Worm (Caenorhabditis elegans) whole organism, L4 larva: ENCODE results near the gene F53C3.1.

Experiments used
- egl-27 ChIP-seq: sonication (generic microtip); optimal IDR thresholded peaks from 3 replicates; lab custom pipeline; 2017; ENCODE audit warnings: missing biosample characterization, missing genetic modification reagents, missing genetic modification characterization
- fos-1 ChIP-seq: fragments of 150-350 bp; optimal IDR thresholded peaks from 2 replicates; lab custom pipeline; 2014; ENCODE audit warnings: missing biosample characterization, missing genetic modification characterization
- jun-1 ChIP-seq: fragments of 150-350 bp; optimal IDR thresholded peaks from 2 replicates; lab custom pipeline; 2014; ENCODE audit warnings: missing biosample characterization, missing genetic modification reagents, missing genetic modification characterization
- lin-13 ChIP-seq: fragments of 150-350 bp; optimal IDR thresholded peaks from 2 replicates; lab custom pipeline; 2014; ENCODE audit warnings: missing biosample characterization, missing genetic modification reagents, missing genetic modification characterization
- lsy-2 ChIP-seq, 2 experiments: fragments of 150-350 bp in 1 of 2; sonication (generic microtip) in 1 of 2; optimal IDR thresholded peaks; 2 replicates each; lab custom pipeline; 2014 to 2017; ENCODE audit warnings: missing biosample characterization in 2 of 2, missing genetic modification characterization in 2 of 2
- madf-9 ChIP-seq: fragments of 200-800 bp; sonication (Bioruptor generic); conservative IDR thresholded peaks from 2 replicates; pipeline ENCODE4 v1.3.6; 2022; ENCODE audit warnings: missing genetic modification reagents, missing genetic modification characterization, missing compliant biosample characterization
- nhr-76 ChIP-seq: fragments of 150-350 bp; optimal IDR thresholded peaks from 2 replicates; lab custom pipeline; 2014; ENCODE audit warnings: missing biosample characterization, missing genetic modification characterization
- nhr-77 ChIP-seq: fragments of 150-350 bp; optimal IDR thresholded peaks from 2 replicates; lab custom pipeline; 2014; ENCODE audit warnings: missing biosample characterization, missing genetic modification characterization
- spr-1 ChIP-seq: sonication (generic microtip); optimal IDR thresholded peaks from 2 replicates; lab custom pipeline; 2016; ENCODE audit warnings: mild to moderate bottlenecking, missing genetic modification characterization, missing compliant biosample characterization

DNA sequence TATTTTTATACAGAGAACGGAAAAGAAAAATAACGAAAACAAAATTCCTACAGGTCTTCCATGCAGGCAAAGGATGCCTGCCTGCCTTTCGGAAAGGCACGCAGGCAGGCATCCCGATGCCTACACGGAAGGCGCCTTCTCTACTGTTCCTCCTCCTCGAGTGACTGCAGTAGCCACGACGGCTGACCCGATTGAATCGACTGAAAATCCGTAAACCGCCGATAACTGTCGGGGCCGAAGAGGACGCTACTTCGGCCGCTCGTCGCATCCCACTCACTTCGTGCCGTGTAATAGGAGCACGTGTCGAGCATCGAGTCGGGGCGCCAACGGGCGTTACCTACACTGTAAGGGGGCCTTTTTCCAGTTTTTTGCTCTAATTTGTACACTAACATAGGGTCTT is 8.8 kb downstream of the F53C3.1 start:
- TF ChIP-seq spr-1 (tag; lab: Kevin White, UChicago) (no peak), egl-27 (tag; lab: Kevin White, UChicago) (no peak), madf-9 (GFP tag; lab: Robert Waterston, UW) (no peak), nhr-77 (tag; lab: Kevin White, UChicago) (no peak), lsy-2 (tag; optimal IDR thresholded peaks at IDR 0.05; lab: Kevin White, UChicago) (no peak), lin-13 (GFP tag; lab: Kevin White, UChicago) (no peak), fos-1 (tag; lab: Kevin White, UChicago) (no peak), jun-1 (tag; lab: Kevin White, UChicago) (no peak), nhr-76 (tag; lab: Kevin White, UChicago) (no peak)
